Fruit fly (Drosophila melanogaster): ENCODE results near the gene eIF3f1.

The eIF3f1 gene

DNA sequence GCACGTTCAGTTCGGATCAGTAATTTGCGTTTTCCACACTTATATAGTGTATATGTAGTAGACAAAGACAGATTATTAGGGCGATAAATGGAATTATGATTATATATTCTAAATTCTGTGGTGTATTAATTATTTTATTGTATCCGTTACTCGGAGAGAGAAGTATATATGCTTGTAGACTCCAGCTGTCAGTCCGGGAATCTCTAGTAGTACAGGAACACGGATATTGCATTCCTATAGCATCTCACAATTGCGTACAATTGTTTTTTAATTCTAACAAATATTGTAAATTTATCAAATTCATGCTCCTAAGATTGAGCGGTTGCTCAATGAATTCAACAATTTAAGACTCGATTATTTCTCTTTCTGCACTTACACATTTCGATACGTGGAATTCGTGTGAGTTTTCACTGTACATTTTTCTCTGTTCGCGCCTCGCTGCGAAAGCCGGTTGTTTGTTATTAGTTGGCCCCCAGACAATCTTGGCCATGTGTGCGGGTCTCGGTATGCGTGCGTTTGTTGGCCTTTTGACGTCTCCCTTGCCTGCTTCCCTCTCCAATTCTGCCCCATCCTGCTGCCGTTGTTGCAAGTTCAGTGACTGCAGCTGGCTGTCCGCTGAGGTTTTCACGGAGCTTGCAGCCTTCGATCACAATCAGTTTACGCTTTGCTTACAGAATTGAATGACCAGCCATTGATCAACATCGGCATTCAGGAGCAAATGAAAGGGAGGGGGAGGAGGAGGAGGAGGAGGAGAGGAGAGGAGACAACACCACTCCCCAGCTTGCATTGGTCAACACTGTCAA lies 46.4 kb downstream of the eIF3f1 start (continued):
- no peak for TF ChIP-seq Gug (GFP tag; IDR thresholded peaks at IDR 0.05)
- no peak for TF ChIP-seq Hr38 (GFP tag; optimal IDR thresholded peaks at IDR 0.05)
- TF ChIP-seq Hr4 (GFP tag; optimal IDR thresholded peaks at IDR 0.05): peak; percentile 72
- TF ChIP-seq lz (GFP tag; optimal IDR thresholded peaks at IDR 0.05): peak; percentile 72
- peak; percentile 86 for TF ChIP-seq CG32006 (GFP tag; optimal IDR thresholded peaks at IDR 0.05)
- no peak for TF ChIP-seq vri (GFP tag; optimal IDR thresholded peaks at IDR 0.05)
- TF ChIP-seq acj6 (GFP tag; optimal IDR thresholded peaks at IDR 0.05): peak; percentile 66
- TF ChIP-seq CG3032 (tag; optimal IDR thresholded peaks at IDR 0.05): peak; percentile 22
- TF ChIP-seq Smox (GFP tag; optimal IDR thresholded peaks at IDR 0.05): peak; percentile 74
- peak; percentile 76 for TF ChIP-seq topi (GFP tag; optimal IDR thresholded peaks at IDR 0.05)
- peak in 1 of 2 experiments; percentile 90 for TF ChIP-seq salr (GFP tag; optimal IDR thresholded peaks at IDR 0.05)
- no peak for TF ChIP-seq dsx (GFP tag; optimal IDR thresholded peaks at IDR 0.05; ENCODE audit: poor library complexity, severe bottlenecking)
- 0 out of 3 replicates have a peak, but pooled peaks have one; percentile 21 for TF ChIP-seq eg (GFP tag; IDR thresholded peaks at IDR 0.05)

DNA sequence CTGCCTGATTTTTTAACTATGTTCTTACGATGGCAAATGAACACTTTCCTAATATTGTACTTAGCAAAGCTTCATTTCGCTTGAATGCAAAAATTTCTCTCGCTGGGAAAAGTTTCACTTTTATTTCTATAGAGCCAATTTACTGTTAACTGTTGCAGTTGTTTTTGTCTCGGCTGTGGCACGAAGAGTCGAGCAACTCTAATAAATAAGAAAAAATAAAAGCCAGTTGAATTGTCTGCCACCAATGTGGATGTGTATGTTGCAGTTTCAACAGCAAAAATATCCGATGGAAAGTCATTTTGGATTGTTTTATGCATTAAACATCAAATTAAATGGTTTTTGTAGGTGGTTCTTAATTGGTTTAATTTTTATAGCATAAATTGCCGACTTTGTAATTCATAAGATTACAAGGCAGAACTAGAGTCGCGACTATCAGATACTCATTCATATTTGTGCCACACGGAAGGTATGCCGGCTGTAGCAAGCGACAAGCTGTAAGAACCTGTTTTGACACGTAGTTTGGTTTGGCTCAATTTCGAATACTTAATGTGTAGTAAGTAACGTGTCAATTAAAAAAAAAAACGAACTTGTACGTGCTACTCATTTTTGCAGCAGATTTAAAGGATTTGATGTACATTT lies 47.8 kb downstream of the eIF3f1 start:
- peak; percentile 22 for TF ChIP-seq Eip78C (GFP tag)
- TF ChIP-seq OdsH (GFP tag; optimal IDR thresholded peaks at IDR 0.05): no peak
- TF ChIP-seq CG31627 (GFP tag; optimal IDR thresholded peaks at IDR 0.05): no peak

- peak; percentile 68 for TF ChIP-seq Sox14 (GFP tag; optimal IDR thresholded peaks at IDR 0.05)
- TF ChIP-seq Eip75B (GFP tag; optimal IDR thresholded peaks at IDR 0.05): peak; percentile 75
- peak; percentile 77 for TF ChIP-seq fd59A (GFP tag; optimal IDR thresholded peaks at IDR 0.05)
- TF ChIP-seq Hr38 (GFP tag; optimal IDR thresholded peaks at IDR 0.05): peak; percentile 76
- peak; percentile 89 for TF ChIP-seq CG7368 (GFP tag; optimal IDR thresholded peaks at IDR 0.05)
- TF ChIP-seq topi (GFP tag; optimal IDR thresholded peaks at IDR 0.05): peak; percentile 85
- TF ChIP-seq svp (GFP tag): peak; percentile 91
- TF ChIP-seq CG8632 (GFP tag; optimal IDR thresholded peaks at IDR 0.05): peak; percentile 92
- TF ChIP-seq pdm3 (GFP tag; optimal IDR thresholded peaks at IDR 0.05): peak; percentile 84
- peak; percentile 82 for TF ChIP-seq achi (GFP tag; optimal IDR thresholded peaks at IDR 0.05)
- peak; percentile 78 for TF ChIP-seq lz (GFP tag; optimal IDR thresholded peaks at IDR 0.05)
- TF ChIP-seq fkh (GFP tag; optimal IDR thresholded peaks at IDR 0.05): peak; percentile 95
- no peak for TF ChIP-seq Sox15 (GFP tag; optimal IDR thresholded peaks at IDR 0.05)
- TF ChIP-seq CG4318 (GFP tag; optimal IDR thresholded peaks at IDR 0.05): no peak
- TF ChIP-seq CG11762 (GFP tag; optimal IDR thresholded peaks at IDR 0.05; ENCODE audit: insufficient read depth): peak; percentile 85
- peak; percentile 87 for TF ChIP-seq CG3919 (GFP tag; optimal IDR thresholded peaks at IDR 0.05)
- TF ChIP-seq vri (GFP tag; optimal IDR thresholded peaks at IDR 0.05): peak; percentile 96
- TF ChIP-seq CG16779 (tag; optimal IDR thresholded peaks at IDR 0.05): peak; percentile 83
- peak; percentile 97 for TF ChIP-seq Eip78C (GFP tag)
- TF ChIP-seq dsx (GFP tag; optimal IDR thresholded peaks at IDR 0.05; ENCODE audit: poor library complexity, severe bottlenecking): peak; percentile 69
- peak; percentile 85 for TF ChIP-seq CG1621 (tag; optimal IDR thresholded peaks at IDR 0.05)
- TF ChIP-seq CG9139 (GFP tag; optimal IDR thresholded peaks at IDR 0.05): peak; percentile 93
- peak; percentile 82 for TF ChIP-seq Met (GFP tag; optimal IDR thresholded peaks at IDR 0.05)
- TF ChIP-seq CG6276 (GFP tag; optimal IDR thresholded peaks at IDR 0.05): peak; percentile 52
- peak; percentile 54 for TF ChIP-seq Hr39 (GFP tag; optimal IDR thresholded peaks at IDR 0.05)
- TF ChIP-seq CG11294 (GFP tag; IDR thresholded peaks at IDR 0.05): peak; percentile 53; the same call in 1 of the 2 replicates
- TF ChIP-seq Ets21C (GFP tag; optimal IDR thresholded peaks at IDR 0.05): peak; percentile 51
- TF ChIP-seq dac (GFP tag; optimal IDR thresholded peaks at IDR 0.05): no peak
- TF ChIP-seq Sox102F (GFP tag; optimal IDR thresholded peaks at IDR 0.05): peak; percentile 83
- TF ChIP-seq cyc (GFP tag; optimal IDR thresholded peaks at IDR 0.05): peak; percentile 58
- TF ChIP-seq CG6163 (GFP tag; IDR thresholded peaks at IDR 0.05): peak; percentile 90
- TF ChIP-seq CG8119 (GFP tag; IDR thresholded peaks at IDR 0.05): peak; percentile 63
- peak; percentile 82 for TF ChIP-seq acj6 (GFP tag; optimal IDR thresholded peaks at IDR 0.05)
- TF ChIP-seq Blimp-1 (GFP tag; optimal IDR thresholded peaks at IDR 0.05): peak; percentile 73
- TF ChIP-seq spab (GFP tag; optimal IDR thresholded peaks at IDR 0.05): peak; percentile 88
- TF ChIP-seq CG6854 (GFP tag; optimal IDR thresholded peaks at IDR 0.05): peak; percentile 78
Observed at dm6 chr3R:4664947-4665346, 49.0 kb downstream of the eIF3f1 start.

All from whole organism, prepupa.